Worm (Caenorhabditis elegans) whole organism, midembryonic: ENCODE results near the gene F31F6.1.

Experiments used
- T22C8.4 ChIP-seq: fragments of 200-800 bp; sonication (Bioruptor generic); IDR thresholded peaks from 2 replicates; pipeline ENCODE4 v1.3.6; 2022; ENCODE audit warnings: missing genetic modification characterization, missing compliant biosample characterization
- cog-1 ChIP-seq: sonication (generic microtip); optimal IDR thresholded peaks from 2 replicates; lab custom pipeline; 2016; ENCODE audit warnings: missing genetic modification characterization, missing compliant biosample characterization
- flt-1 ChIP-seq: fragments of 200-800 bp; sonication (Bioruptor generic); IDR thresholded peaks from 2 replicates; pipeline ENCODE4 v1.3.6; 2022; ENCODE audit warnings: missing genetic modification characterization, missing compliant biosample characterization
- klf-2 ChIP-seq: fragments of 200-800 bp; sonication (Bioruptor generic); conservative IDR thresholded peaks from 2 replicates; pipeline ENCODE4 v1.3.6; 2022; ENCODE audit warnings: missing genetic modification reagents, missing genetic modification characterization, missing compliant biosample characterization
- med-1 ChIP-seq: sonication (generic microtip); optimal IDR thresholded peaks from 2 replicates; lab custom pipeline; 2017; ENCODE audit warnings: missing genetic modification characterization, mild to moderate bottlenecking, missing compliant biosample characterization, antibody characterized with exemption, missing genetic modification reagents; ENCODE audit not compliant: insufficient read depth
- ref-1 ChIP-seq: fragments of 200-800 bp; sonication (Bioruptor generic); conservative IDR thresholded peaks from 2 replicates; pipeline ENCODE4 v1.3.6; 2022; ENCODE audit warnings: missing genetic modification reagents, missing genetic modification characterization, missing compliant biosample characterization
- tab-1 ChIP-seq: fragments of 200-800 bp; sonication (Bioruptor generic); IDR thresholded peaks from 2 replicates; pipeline ENCODE4 v1.3.6; 2022; ENCODE audit warnings: missing genetic modification characterization, missing compliant biosample characterization
- ztf-23 ChIP-seq: fragments of 200-800 bp; sonication (Bioruptor generic); IDR thresholded peaks from 2 replicates; pipeline ENCODE4 v1.3.6; 2022; ENCODE audit warnings: missing genetic modification reagents, missing genetic modification characterization, missing compliant biosample characterization
- ztf-29 ChIP-seq: fragments of 200-800 bp; sonication (Bioruptor generic); IDR thresholded peaks from 2 replicates; pipeline ENCODE4 v1.3.6; 2022; ENCODE audit warnings: missing genetic modification reagents, missing genetic modification characterization, missing compliant biosample characterization

The F31F6.1 gene

ce11 chrX:14853712-14854217, 14.3 kb downstream of the F31F6.1 start, which contains the start of the genes C27C12.1 and C27C12.4:
TSS of gene C27C12.1 (minus strand) at chrX:14853762.
TSS of gene C27C12.4 (plus strand) at chrX:14854086.
- no peak for TF ChIP-seq ref-1
- TF ChIP-seq flt-1 = peak; percentile 77
- peak; percentile 84 for TF ChIP-seq cog-1
- TF ChIP-seq ztf-23 (GFP tag; lab: Robert Waterston, UW) = no peak; the same call in 1 of the 2 replicates
- TF ChIP-seq ztf-29 = no peak
- no peak for TF ChIP-seq tab-1 (GFP tag; lab: Robert Waterston, UW)
- no peak for TF ChIP-seq T22C8.4 (GFP tag; lab: Robert Waterston, UW)
- no peak for TF ChIP-seq med-1 (GFP tag; lab: Kevin White, UChicago)
- TF ChIP-seq klf-2 = no peak

ce11 chrX:14851904-14852303, 16.2 kb downstream of the F31F6.1 start:
- no peak for TF ChIP-seq cog-1
- no peak for TF ChIP-seq ztf-29
- TF ChIP-seq ztf-23 (GFP tag; lab: Robert Waterston, UW) = no peak
- no peak for TF ChIP-seq ref-1
- no peak for TF ChIP-seq med-1 (GFP tag; lab: Kevin White, UChicago)
- TF ChIP-seq klf-2 = no peak
- no peak for TF ChIP-seq tab-1 (GFP tag; lab: Robert Waterston, UW)
- no peak for TF ChIP-seq T22C8.4 (GFP tag; lab: Robert Waterston, UW)
- TF ChIP-seq flt-1 = no peak

- TF ChIP-seq tab-1 (GFP tag; lab: Robert Waterston, UW) = no peak
- no peak for TF ChIP-seq med-1 (GFP tag; lab: Kevin White, UChicago)
- no peak for TF ChIP-seq ztf-23 (GFP tag; lab: Robert Waterston, UW)
- no peak for TF ChIP-seq ref-1
- TF ChIP-seq cog-1 = no peak
- no peak for TF ChIP-seq ztf-29
- no peak for TF ChIP-seq T22C8.4 (GFP tag; lab: Robert Waterston, UW)
- TF ChIP-seq flt-1 = no peak
- no peak for TF ChIP-seq klf-2
Measured at ce11 chrX:14849054-14849453, 19.0 kb downstream of the F31F6.1 start, which contains the start of gene acd-3. TSS of gene acd-3 (plus strand) at chrX:14849275.

- TF ChIP-seq flt-1 = no peak
- TF ChIP-seq T22C8.4 (GFP tag; lab: Robert Waterston, UW) = no peak
- no peak for TF ChIP-seq klf-2
- no peak for TF ChIP-seq cog-1
- TF ChIP-seq ztf-29 = no peak
- no peak for TF ChIP-seq med-1 (GFP tag; lab: Kevin White, UChicago)
- TF ChIP-seq ref-1 = no peak
Measured at ce11 chrX:14845637-14846036, 22.5 kb downstream of the F31F6.1 start, which contains the start of gene egrh-1. TSS of gene egrh-1 (plus strand) at chrX:14845937.

- no peak for TF ChIP-seq ztf-23 (GFP tag; lab: Robert Waterston, UW)
- TF ChIP-seq ref-1 = no peak
- no peak for TF ChIP-seq tab-1 (GFP tag; lab: Robert Waterston, UW)
- no peak for TF ChIP-seq med-1 (GFP tag; lab: Kevin White, UChicago)
- TF ChIP-seq klf-2 = no peak
- TF ChIP-seq T22C8.4 (GFP tag; lab: Robert Waterston, UW) = no peak
- TF ChIP-seq cog-1 = no peak
- no peak for TF ChIP-seq ztf-29
- no peak for TF ChIP-seq flt-1
Measured at ce11 chrX:14844481-14844880, 23.6 kb downstream of the F31F6.1 start.

- TF ChIP-seq ref-1 (no peak), flt-1 (no peak), med-1 (GFP tag; lab: Kevin White, UChicago) (no peak), tab-1 (GFP tag; lab: Robert Waterston, UW) (no peak), ztf-23 (GFP tag; lab: Robert Waterston, UW) (no peak), ztf-29 (no peak), klf-2 (no peak), cog-1 (no peak), T22C8.4 (GFP tag; lab: Robert Waterston, UW) (no peak)
Measured at ce11 chrX:14842846-14843369, 25.2 kb downstream of the F31F6.1 start.

ce11 chrX:14841030-14841429, 27.1 kb downstream of the F31F6.1 start:
- TF ChIP-seq ztf-29 (0 out of 2 replicates have a peak, but pooled peaks have one; percentile 7), T22C8.4 (GFP tag; lab: Robert Waterston, UW) (no peak), med-1 (GFP tag; lab: Kevin White, UChicago) (no peak), tab-1 (GFP tag; lab: Robert Waterston, UW) (no peak), ztf-23 (GFP tag; lab: Robert Waterston, UW) (0 out of 2 replicates have a peak, but pooled peaks have one; percentile 42), flt-1 (peak; percentile 47; the same call in 1 of the 2 replicates), ref-1 (no peak), cog-1 (peak; percentile 75), klf-2 (no peak)

- TF ChIP-seq ztf-23 (GFP tag; lab: Robert Waterston, UW) = no peak
- no peak for TF ChIP-seq T22C8.4 (GFP tag; lab: Robert Waterston, UW)
- no peak for TF ChIP-seq cog-1
- no peak for TF ChIP-seq tab-1 (GFP tag; lab: Robert Waterston, UW)
- no peak for TF ChIP-seq flt-1
- TF ChIP-seq med-1 (GFP tag; lab: Kevin White, UChicago) = no peak
- no peak for TF ChIP-seq klf-2
- TF ChIP-seq ztf-29 = no peak
- TF ChIP-seq ref-1 = no peak
Measured at ce11 chrX:14838339-14838738, 29.8 kb downstream of the F31F6.1 start.

ce11 chrX:14831531-14831930, 36.6 kb downstream of the F31F6.1 start, which contains the start of gene dpf-2:
TSS of gene dpf-2 (plus strand) at chrX:14831831.
- no peak for TF ChIP-seq ref-1
- TF ChIP-seq cog-1 = no peak
- TF ChIP-seq ztf-23 (GFP tag; lab: Robert Waterston, UW) = no peak
- TF ChIP-seq flt-1 = no peak
- no peak for TF ChIP-seq med-1 (GFP tag; lab: Kevin White, UChicago)
- TF ChIP-seq T22C8.4 (GFP tag; lab: Robert Waterston, UW) = no peak
- TF ChIP-seq klf-2 = no peak
- no peak for TF ChIP-seq ztf-29
- no peak for TF ChIP-seq tab-1 (GFP tag; lab: Robert Waterston, UW)

- no peak for TF ChIP-seq T22C8.4 (GFP tag; lab: Robert Waterston, UW)
- no peak for TF ChIP-seq ref-1
- no peak for TF ChIP-seq flt-1
- TF ChIP-seq tab-1 (GFP tag; lab: Robert Waterston, UW) = no peak
- TF ChIP-seq klf-2 = no peak
- TF ChIP-seq ztf-23 (GFP tag; lab: Robert Waterston, UW) = no peak
- TF ChIP-seq ztf-29 = no peak
- no peak for TF ChIP-seq med-1 (GFP tag; lab: Kevin White, UChicago)
- no peak for TF ChIP-seq cog-1
Measured at ce11 chrX:14828766-14829165, 39.3 kb downstream of the F31F6.1 start.
